Worm (Caenorhabditis elegans): ENCODE results near the gene Y116A8C.9.
A peak's percentile ranks its signal among the peaks of the same experiment; 100 is the strongest.

Gene Y116A8C.9

DNA sequence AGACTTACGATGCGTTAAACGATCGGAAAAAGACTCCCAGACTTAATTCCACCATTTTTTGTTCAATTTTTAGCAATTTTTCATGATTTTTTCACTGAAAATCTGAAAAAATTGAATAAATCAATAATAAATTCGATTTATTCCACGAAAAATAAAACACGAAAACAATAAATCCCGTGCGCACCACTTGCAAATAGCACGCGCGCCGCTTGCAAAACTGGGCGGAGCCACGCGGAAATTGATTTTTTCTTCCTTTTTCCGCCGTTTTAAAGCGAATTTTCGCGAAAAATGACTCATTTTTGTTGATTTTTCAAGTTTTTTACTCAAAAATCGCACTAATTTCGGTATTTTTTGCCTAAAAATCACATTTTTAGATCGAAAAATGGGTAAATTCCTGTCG lies at the start of gene Y116A8C.9, which contains the start of gene arf-6 (continued):
- TF ChIP-seq swsn-7 (tag; optimal IDR thresholded peaks at IDR 0.05) = peak; percentile 72

DNA sequence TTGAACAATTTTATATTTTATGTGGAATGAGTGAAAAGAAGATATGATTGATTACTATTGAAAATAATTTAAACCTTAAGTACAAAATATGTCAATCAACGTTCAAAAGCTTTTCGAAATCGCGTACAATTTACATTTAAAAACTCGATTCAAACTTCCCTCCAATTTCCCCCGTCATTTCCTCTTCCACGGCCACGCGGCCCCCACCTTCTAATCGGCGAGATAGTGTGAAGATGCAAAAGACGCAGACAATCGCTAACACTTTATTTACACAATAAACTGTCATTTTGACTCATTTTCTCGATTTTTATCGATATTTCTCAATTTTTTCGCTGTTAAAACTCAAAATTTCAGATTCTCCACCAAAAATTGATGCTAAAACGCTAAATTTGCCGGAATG lies 48.8 kb upstream of the Y116A8C.9 start, which contains the start of gene rom-4:
TSS of gene rom-4 (plus strand) at position 398 of the 400 bp plus-strand sequence.
- peak in 1 of 2 experiments; percentile 85 for TF ChIP-seq ztf-11 (tag; optimal IDR thresholded peaks at IDR 0.05)
- TF ChIP-seq nhr-19 (GFP tag; conservative IDR thresholded peaks at IDR 0.05) = peak; percentile 78
- TF ChIP-seq zag-1 (tag; optimal IDR thresholded peaks at IDR 0.05) = no peak
- TF ChIP-seq sox-4 (tag; optimal IDR thresholded peaks at IDR 0.05) = peak; percentile 78
- TF ChIP-seq C16A3.4 (tag; optimal IDR thresholded peaks at IDR 0.05) = peak; percentile 56
- TF ChIP-seq isw-1 (GFP tag; IDR thresholded peaks at IDR 0.05) = peak; percentile 69
- TF ChIP-seq ces-1 (GFP tag; optimal IDR thresholded peaks at IDR 0.05) = no peak
- peak; percentile 78 for TF ChIP-seq nhr-20 (tag; optimal IDR thresholded peaks at IDR 0.05)
- TF ChIP-seq skn-1 (tag; optimal IDR thresholded peaks at IDR 0.05) = peak; percentile 51
- TF ChIP-seq Y116A8C.19 (tag; optimal IDR thresholded peaks at IDR 0.05; ENCODE audit: borderline replicate concordance) = peak; percentile 60
- peak; percentile 58 for TF ChIP-seq C04F5.9 (tag; optimal IDR thresholded peaks at IDR 0.05)
- TF ChIP-seq pqm-1 (tag; optimal IDR thresholded peaks at IDR 0.05) = no peak
- peak; percentile 25; the same call in 1 of the 2 replicates for TF ChIP-seq ceh-88 (GFP tag; IDR thresholded peaks at IDR 0.05)
- no peak for TF ChIP-seq ceh-63 (GFP tag; optimal IDR thresholded peaks at IDR 0.05)
- TF ChIP-seq vab-15 (tag; optimal IDR thresholded peaks at IDR 0.05) = no peak
- peak; percentile 76 for TF ChIP-seq swsn-7 (tag; optimal IDR thresholded peaks at IDR 0.05)
- TF ChIP-seq fkh-8 (tag; optimal IDR thresholded peaks at IDR 0.05) = peak; percentile 80
- TF ChIP-seq mdl-1 (tag; optimal IDR thresholded peaks at IDR 0.05) = peak in 1 of 2 experiments; percentile 22
- TF ChIP-seq lin-15B (tag; optimal IDR thresholded peaks at IDR 0.05) = peak; percentile 26
- TF ChIP-seq rnt-1 (tag; optimal IDR thresholded peaks at IDR 0.05) = peak; percentile 99
- peak; percentile 11 for TF ChIP-seq nhr-76 (tag; optimal IDR thresholded peaks at IDR 0.05)
- TF ChIP-seq nhr-237 (tag; optimal IDR thresholded peaks at IDR 0.05) = no peak
- TF ChIP-seq xbp-1 (tag; optimal IDR thresholded peaks at IDR 0.05) = peak; percentile 79
- peak; percentile 88 for TF ChIP-seq tbx-2 (tag; optimal IDR thresholded peaks at IDR 0.05)
- peak; percentile 61; the same call in 1 of the 2 replicates for TF ChIP-seq mab-9 (GFP tag; IDR thresholded peaks at IDR 0.05)
- TF ChIP-seq dpl-1 (GFP tag; optimal IDR thresholded peaks at IDR 0.05) = peak; percentile 93 to 96 (median 94)
- peak; percentile 97 for TF ChIP-seq lin-35 (GFP tag; optimal IDR thresholded peaks at IDR 0.05)
- peak; percentile 88 for TF ChIP-seq unc-130 (tag; optimal IDR thresholded peaks at IDR 0.05)
- TF ChIP-seq nhr-90 (tag; optimal IDR thresholded peaks at IDR 0.05; ENCODE audit: poor library complexity) = peak; percentile 91
- TF ChIP-seq lin-13 (GFP tag; optimal IDR thresholded peaks at IDR 0.05) = peak; percentile 29
- no peak for TF ChIP-seq alr-1 (tag; optimal IDR thresholded peaks at IDR 0.05; ENCODE audit: borderline replicate concordance)
- TF ChIP-seq egl-13 (tag; optimal IDR thresholded peaks at IDR 0.05) = peak; percentile 72
- no peak for TF ChIP-seq efl-3 (GFP tag; optimal IDR thresholded peaks at IDR 0.05)
- TF ChIP-seq nhr-47 (tag; optimal IDR thresholded peaks at IDR 0.05) = peak; percentile 88
- peak; percentile 17 for TF ChIP-seq lin-39 (tag; optimal IDR thresholded peaks at IDR 0.05)
- TF ChIP-seq mep-1 (tag; optimal IDR thresholded peaks at IDR 0.05) = peak; percentile 77
- no peak for TF ChIP-seq sptf-1 (tag; optimal IDR thresholded peaks at IDR 0.05)
- TF ChIP-seq jun-1 (tag; optimal IDR thresholded peaks at IDR 0.05) = peak; percentile 34
- TF ChIP-seq ets-5 (GFP tag; IDR thresholded peaks at IDR 0.05) = no peak
- no peak for TF ChIP-seq ama-1 (optimal IDR thresholded peaks at IDR 0.05)
- TF ChIP-seq aha-1 (tag; optimal IDR thresholded peaks at IDR 0.05) = no peak
- no peak for TF ChIP-seq nhr-11 (tag; optimal IDR thresholded peaks at IDR 0.05)
- peak; percentile 18 to 80 (median 67) for TF ChIP-seq ceh-82 (tag; optimal IDR thresholded peaks at IDR 0.05)
- TF ChIP-seq unc-86 (tag; optimal IDR thresholded peaks at IDR 0.05) = peak; percentile 71
- TF ChIP-seq fkh-4 (tag; optimal IDR thresholded peaks at IDR 0.05; ENCODE audit: borderline replicate concordance) = peak; percentile 88
- no peak for TF ChIP-seq nhr-28 (tag; optimal IDR thresholded peaks at IDR 0.05)
- TF ChIP-seq nhr-85 (tag) = peak; percentile 91
- TF ChIP-seq pag-3 (tag; optimal IDR thresholded peaks at IDR 0.05; ENCODE audit: borderline replicate concordance, insufficient read depth) = no peak
- peak; percentile 61 for TF ChIP-seq snpc-4 (tag; optimal IDR thresholded peaks at IDR 0.05)
- no peak for TF ChIP-seq nhr-77 (tag; optimal IDR thresholded peaks at IDR 0.05)
- TF ChIP-seq irx-1 (tag; optimal IDR thresholded peaks at IDR 0.05) = peak; percentile 89
